Worm (Caenorhabditis elegans): ENCODE measurements around the gene F47B8.1.
A peak's percentile ranks its signal among the peaks of the same experiment; 100 is the strongest.

DNA sequence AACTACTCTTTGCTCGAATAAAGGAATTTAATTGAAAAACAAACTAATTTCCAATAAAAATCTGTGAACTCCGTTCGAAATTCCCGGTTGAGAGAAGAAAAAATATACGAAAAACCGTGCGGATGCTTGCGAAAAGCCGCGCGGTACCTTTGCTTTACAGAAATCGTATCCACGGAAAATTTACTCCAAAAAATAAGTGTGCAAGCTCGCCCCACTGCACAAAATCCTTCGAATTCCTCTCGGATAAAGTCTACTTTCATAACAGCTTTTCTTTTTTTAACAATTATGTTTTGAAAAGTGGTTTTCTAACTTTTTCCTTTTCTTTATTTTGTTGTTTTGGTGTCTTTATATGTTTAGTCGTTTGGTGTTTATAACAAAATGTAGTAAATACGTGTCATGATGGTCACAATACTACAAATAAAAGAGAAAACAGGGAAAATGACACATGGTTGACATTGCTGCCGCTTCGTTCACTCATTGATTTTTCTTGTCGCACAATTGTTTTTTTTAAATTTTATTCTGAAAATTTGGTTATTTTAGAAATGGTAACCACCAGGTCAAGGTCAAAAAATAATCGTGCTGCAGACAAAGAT, 33.2 kb upstream of the F47B8.1 start, which contains the start of gene cept-2:
- no peak for TF ChIP-seq snpc-4 (GFP tag; optimal IDR thresholded peaks at IDR 0.05)
- peak in 2 of 4 experiments; percentile 57 to 70 for TF ChIP-seq snpc-4 (tag; optimal IDR thresholded peaks at IDR 0.05)
- no peak for TF ChIP-seq unc-62 (GFP tag; optimal IDR thresholded peaks at IDR 0.05)
- TF ChIP-seq mes-4 (tag; optimal IDR thresholded peaks at IDR 0.05) = no peak

Data from whole organism, young adult.